Fruit fly (Drosophila melanogaster): ENCODE measurements around the gene cDIP.

The cDIP gene

dm6 chr3R:21205680-21206326 is 44.9 kb upstream of the cDIP start (continued):
- TF ChIP-seq CG8924 (tag; optimal IDR thresholded peaks at IDR 0.05) (peak; percentile 21), nom (GFP tag; optimal IDR thresholded peaks at IDR 0.05) (no peak), E2f2 (GFP tag; IDR thresholded peaks at IDR 0.05) (no peak), tin (GFP tag; optimal IDR thresholded peaks at IDR 0.05) (peak; percentile 15), CG4617 (GFP tag; optimal IDR thresholded peaks at IDR 0.05; ENCODE audit: borderline replicate concordance) (no peak), vnd (GFP tag; IDR thresholded peaks at IDR 0.05; ENCODE audit: partially characterized antibody) (no peak), CG10274 (GFP tag; optimal IDR thresholded peaks at IDR 0.05) (no peak), Antp (GFP tag; optimal IDR thresholded peaks at IDR 0.05) (no peak), dpn (GFP tag; optimal IDR thresholded peaks at IDR 0.05) (peak in 1 of 2 experiments; percentile 30), CG14050 (GFP tag; IDR thresholded peaks at IDR 0.05) (no peak), CG17328 (GFP tag; IDR thresholded peaks at IDR 0.05) (peak; percentile 37; the same call in 1 of the 2 replicates), CG6689 (GFP tag; IDR thresholded peaks at IDR 0.05) (no peak), CG34376 (GFP tag; optimal IDR thresholded peaks at IDR 0.05) (no peak), Chrac-16 (GFP tag; optimal IDR thresholded peaks at IDR 0.05) (peak; percentile 13), CG18599 (GFP tag; optimal IDR thresholded peaks at IDR 0.05) (peak; percentile 11), gcm (GFP tag; optimal IDR thresholded peaks at IDR 0.05) (no peak), jing (GFP tag; optimal IDR thresholded peaks at IDR 0.05) (peak; percentile 18), dmrt11E (tag; optimal IDR thresholded peaks at IDR 0.05) (peak; percentile 5), mirr (GFP tag; optimal IDR thresholded peaks at IDR 0.05) (no peak), CG4424 (GFP tag; optimal IDR thresholded peaks at IDR 0.05) (peak; percentile 64), cad (GFP tag; optimal IDR thresholded peaks at IDR 0.05) (no peak), gsb-n (tag; optimal IDR thresholded peaks at IDR 0.05) (peak; percentile 15), phol (tag; optimal IDR thresholded peaks at IDR 0.05) (peak; percentile 59), ab (GFP tag; optimal IDR thresholded peaks at IDR 0.05) (no peak), chn (GFP tag; optimal IDR thresholded peaks at IDR 0.05) (peak; percentile 43), kah (GFP tag; optimal IDR thresholded peaks at IDR 0.05) (no peak), CG14710 (tag; optimal IDR thresholded peaks at IDR 0.05) (peak; percentile 45), Hr3 (GFP tag; optimal IDR thresholded peaks at IDR 0.05) (no peak), CG7357 (GFP tag; IDR thresholded peaks at IDR 0.05) (peak; percentile 21; the same call in 1 of the 3 replicates), Med (GFP tag) (peak; percentile 79), gt (GFP tag; IDR thresholded peaks at IDR 0.05) (0 out of 2 replicates have a peak, but pooled peaks have one; percentile 48), CG12299 (tag; optimal IDR thresholded peaks at IDR 0.05) (no peak), Blimp-1 (GFP tag; optimal IDR thresholded peaks at IDR 0.05) (peak; percentile 66), CG18476 (GFP tag; optimal IDR thresholded peaks at IDR 0.05) (peak; percentile 13), nerfin-2 (GFP tag; IDR thresholded peaks at IDR 0.05; ENCODE audit: partially characterized antibody) (0 out of 2 replicates have a peak, but pooled peaks have one; percentile 22), gsb (GFP tag; IDR thresholded peaks at IDR 0.05) (no peak), grn (GFP tag; optimal IDR thresholded peaks at IDR 0.05) (peak; percentile 36), CG17802 (tag; optimal IDR thresholded peaks at IDR 0.05) (peak; percentile 30), CG3407 (GFP tag; optimal IDR thresholded peaks at IDR 0.05) (peak; percentile 3), CG31441 (GFP tag; IDR thresholded peaks at IDR 0.05) (peak; percentile 61), row (GFP tag; IDR thresholded peaks at IDR 0.05) (peak; percentile 43), CG7987 (GFP tag; optimal IDR thresholded peaks at IDR 0.05) (no peak), oc (tag; optimal IDR thresholded peaks at IDR 0.05) (peak; percentile 55), NC2β (GFP tag; optimal IDR thresholded peaks at IDR 0.05) (no peak), CG10979 (tag; optimal IDR thresholded peaks at IDR 0.05) (peak; percentile 58), CG4730 (GFP tag; IDR thresholded peaks at IDR 0.05) (no peak), trh (GFP tag; optimal IDR thresholded peaks at IDR 0.05) (no peak), Ssrp (tag; optimal IDR thresholded peaks at IDR 0.05) (peak; percentile 46), CG4328 (GFP tag; optimal IDR thresholded peaks at IDR 0.05) (no peak)

Data from whole organism, embryonic.